Worm (Caenorhabditis elegans): ENCODE measurements around the gene Y116A8C.9.

Gene Y116A8C.9

DNA sequence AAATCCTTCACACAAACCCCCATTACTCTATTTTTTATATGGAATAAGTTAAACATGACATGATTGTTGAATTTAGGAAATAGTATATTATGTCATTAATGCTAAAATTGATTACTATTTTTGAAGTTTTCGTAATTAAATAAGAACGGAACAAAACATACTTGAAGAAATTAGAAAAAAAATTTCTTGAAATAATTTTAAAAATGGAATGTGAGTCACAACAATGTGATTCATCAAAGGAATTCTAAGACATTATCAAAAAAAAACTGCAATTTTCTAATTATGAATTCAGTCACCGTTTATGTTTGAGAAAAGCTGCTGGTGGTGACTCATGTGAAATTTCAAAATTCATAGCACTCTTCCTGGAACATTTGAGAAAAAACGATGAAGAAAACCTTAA, 41.8 kb upstream of the Y116A8C.9 start, which contains the start of gene nccd-1:
nccd-1 (plus strand) TSS at position 301 of the 400 bp plus-strand sequence.
- no peak for TF ChIP-seq ztf-4 (tag; optimal IDR thresholded peaks at IDR 0.05)
- no peak for TF ChIP-seq egl-27 (tag; optimal IDR thresholded peaks at IDR 0.05)
- no peak for TF ChIP-seq snpc-4 (tag; optimal IDR thresholded peaks at IDR 0.05)
- TF ChIP-seq skn-1 (tag; optimal IDR thresholded peaks at IDR 0.05): no peak
- TF ChIP-seq nhr-237 (tag; optimal IDR thresholded peaks at IDR 0.05): no peak
- no peak for TF ChIP-seq mab-5 (tag; optimal IDR thresholded peaks at IDR 0.05)
- no peak for TF ChIP-seq nhr-25 (tag; optimal IDR thresholded peaks at IDR 0.05)
- TF ChIP-seq alr-1 (tag; optimal IDR thresholded peaks at IDR 0.05): no peak
- TF ChIP-seq unc-55 (GFP tag; optimal IDR thresholded peaks at IDR 0.05): no peak
- no peak for TF ChIP-seq nhr-10 (tag; optimal IDR thresholded peaks at IDR 0.05)
- no peak for TF ChIP-seq sma-9 (GFP tag; optimal IDR thresholded peaks at IDR 0.05)
- no peak for TF ChIP-seq sma-9 (tag; optimal IDR thresholded peaks at IDR 0.05)
- no peak for TF ChIP-seq F13H6.1 (tag; optimal IDR thresholded peaks at IDR 0.05)
- TF ChIP-seq ceh-16 (tag; optimal IDR thresholded peaks at IDR 0.05): no peak
- no peak for TF ChIP-seq lin-11 (tag; optimal IDR thresholded peaks at IDR 0.05)
- no peak for TF ChIP-seq mdl-1 (tag; optimal IDR thresholded peaks at IDR 0.05)

DNA sequence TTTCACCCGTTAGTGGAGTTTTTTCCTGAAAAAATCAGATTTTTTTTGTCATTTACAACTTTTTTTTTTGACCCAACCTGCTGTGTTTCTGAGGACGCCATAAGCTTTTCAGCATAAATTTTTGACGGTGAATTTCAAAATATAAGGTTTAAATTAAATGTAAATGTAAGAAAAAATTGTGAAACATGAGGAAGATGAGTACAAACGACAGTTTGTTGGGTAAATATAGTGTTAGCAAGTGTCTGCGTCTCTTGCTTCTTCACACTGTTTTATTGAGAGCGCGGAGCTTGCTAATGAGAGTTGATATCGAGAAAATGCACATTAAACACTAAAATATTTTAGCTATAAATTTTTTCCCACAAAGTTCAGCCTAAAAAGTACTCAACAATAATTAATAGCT, 23.8 kb upstream of the Y116A8C.9 start, which contains the start of gene rom-3:
rom-3 (minus strand) TSS at position 101 of the 400 bp plus-strand sequence.
- TF ChIP-seq aly-2 (tag; optimal IDR thresholded peaks at IDR 0.05): no peak
- no peak for TF ChIP-seq blmp-1 (tag; optimal IDR thresholded peaks at IDR 0.05; ENCODE audit: insufficient read depth)
- no peak for TF ChIP-seq nhr-6 (tag; optimal IDR thresholded peaks at IDR 0.05)
- no peak for TF ChIP-seq lin-11 (tag; optimal IDR thresholded peaks at IDR 0.05)
- no peak for TF ChIP-seq elt-3 (tag; optimal IDR thresholded peaks at IDR 0.05)
- TF ChIP-seq mab-5 (tag; optimal IDR thresholded peaks at IDR 0.05): no peak
- no peak for TF ChIP-seq ceh-16 (tag; optimal IDR thresholded peaks at IDR 0.05)
- no peak for TF ChIP-seq elt-1 (tag; optimal IDR thresholded peaks at IDR 0.05)
- no peak for TF ChIP-seq unc-62 (GFP tag; optimal IDR thresholded peaks at IDR 0.05)
- TF ChIP-seq nhr-21 (tag; optimal IDR thresholded peaks at IDR 0.05): no peak
- TF ChIP-seq lsy-2 (tag; optimal IDR thresholded peaks at IDR 0.05): no peak
- TF ChIP-seq sma-9 (GFP tag; optimal IDR thresholded peaks at IDR 0.05): no peak
- no peak for TF ChIP-seq sma-9 (tag; optimal IDR thresholded peaks at IDR 0.05)
- no peak for TF ChIP-seq sma-3 (GFP tag; optimal IDR thresholded peaks at IDR 0.05)

DNA sequence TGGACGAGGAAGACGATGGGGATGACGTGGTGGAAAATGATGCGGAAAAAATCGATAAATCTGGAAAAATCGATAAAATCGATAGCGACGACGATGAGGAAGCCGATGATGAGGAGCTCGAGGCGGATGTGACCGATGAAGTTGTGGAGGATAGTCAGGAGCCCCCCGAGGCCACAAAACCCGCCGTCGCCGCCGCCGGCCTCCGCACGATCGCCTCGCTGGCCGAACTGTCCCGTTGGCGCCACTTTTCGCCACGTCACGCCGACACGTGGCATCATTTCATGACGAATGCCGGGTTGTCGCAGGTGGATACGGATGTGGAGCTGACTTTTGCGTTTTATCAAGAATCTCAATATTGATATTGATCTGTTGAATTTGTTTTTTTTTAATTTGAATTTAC, 15.8 kb upstream of the Y116A8C.9 start:
- TF ChIP-seq ztf-1 (GFP tag; conservative IDR thresholded peaks at IDR 0.05): no peak
- TF ChIP-seq nhr-6 (tag; optimal IDR thresholded peaks at IDR 0.05): no peak
- no peak for TF ChIP-seq nhr-11 (tag; optimal IDR thresholded peaks at IDR 0.05)
- no peak for TF ChIP-seq unc-62 (GFP tag; optimal IDR thresholded peaks at IDR 0.05)
- TF ChIP-seq mab-5 (tag; optimal IDR thresholded peaks at IDR 0.05): no peak
- no peak for TF ChIP-seq lin-11 (tag; optimal IDR thresholded peaks at IDR 0.05)
- no peak for TF ChIP-seq nhr-77 (tag; optimal IDR thresholded peaks at IDR 0.05)
- TF ChIP-seq crh-2 (tag; optimal IDR thresholded peaks at IDR 0.05): no peak
- TF ChIP-seq nhr-129 (tag; optimal IDR thresholded peaks at IDR 0.05): no peak

DNA sequence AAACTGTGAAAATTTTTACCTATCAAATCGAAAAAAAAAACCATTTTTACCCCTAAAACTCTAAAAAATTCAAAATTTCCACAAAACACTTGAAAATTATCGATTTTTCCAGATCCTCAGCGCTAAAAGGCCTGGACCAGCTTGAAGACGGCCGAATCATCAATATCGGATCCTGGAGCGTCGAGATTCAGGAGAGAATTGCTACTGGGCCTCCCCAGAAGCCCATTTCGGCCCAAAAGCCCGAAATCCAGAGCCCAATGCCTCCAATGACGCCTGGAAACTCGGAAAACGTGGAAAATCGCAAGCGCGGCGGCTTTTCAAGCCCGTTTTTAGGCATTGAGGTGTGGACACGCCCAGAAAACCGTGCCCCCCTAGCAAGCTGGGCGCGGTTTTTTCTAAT, 5.8 kb upstream of the Y116A8C.9 start:
- no peak for TF ChIP-seq sma-3 (GFP tag; optimal IDR thresholded peaks at IDR 0.05)
- no peak for TF ChIP-seq ama-1 (optimal IDR thresholded peaks at IDR 0.05)
- no peak for TF ChIP-seq lin-13 (GFP tag; optimal IDR thresholded peaks at IDR 0.05)
- TF ChIP-seq snpc-4 (tag; optimal IDR thresholded peaks at IDR 0.05): no peak
- no peak for TF ChIP-seq mdl-1 (tag; optimal IDR thresholded peaks at IDR 0.05)
- no peak for TF ChIP-seq lsy-2 (tag; optimal IDR thresholded peaks at IDR 0.05)
- TF ChIP-seq egl-27 (tag; optimal IDR thresholded peaks at IDR 0.05): no peak
- no peak for TF ChIP-seq peb-1 (tag; optimal IDR thresholded peaks at IDR 0.05)
- TF ChIP-seq sma-9 (GFP tag; optimal IDR thresholded peaks at IDR 0.05): no peak
- no peak for TF ChIP-seq sma-9 (tag; optimal IDR thresholded peaks at IDR 0.05)
- TF ChIP-seq nhr-23 (tag; optimal IDR thresholded peaks at IDR 0.05): no peak
- TF ChIP-seq mab-5 (tag; optimal IDR thresholded peaks at IDR 0.05): no peak
- TF ChIP-seq unc-39 (tag; optimal IDR thresholded peaks at IDR 0.05): no peak
- no peak for TF ChIP-seq blmp-1 (tag; optimal IDR thresholded peaks at IDR 0.05; ENCODE audit: insufficient read depth)
- no peak for TF ChIP-seq unc-62 (GFP tag; optimal IDR thresholded peaks at IDR 0.05)

DNA sequence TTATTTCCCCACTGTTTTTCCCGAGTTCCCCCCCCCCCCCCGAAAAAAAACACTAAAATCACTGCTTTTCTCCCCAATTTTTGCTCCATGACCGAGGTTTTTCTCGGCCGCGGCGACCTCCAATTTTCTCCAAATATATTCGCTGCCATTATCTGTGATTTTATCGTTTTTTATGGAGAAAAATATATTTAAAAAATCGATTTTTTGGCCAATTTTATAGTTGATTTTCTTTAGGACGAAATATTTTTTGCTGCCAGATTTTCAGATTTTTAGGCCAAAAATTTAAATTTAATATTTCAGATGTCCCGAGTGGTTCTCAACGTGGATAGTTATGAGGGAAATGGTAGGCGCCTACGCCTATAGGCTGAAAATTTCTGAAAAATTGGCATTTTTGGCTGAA, 3.2 kb upstream of the Y116A8C.9 start, which contains the start of gene rad-54.B:
rad-54.B (plus strand) TSS at position 301 of the 400 bp plus-strand sequence.
- TF ChIP-seq lin-39 (tag; optimal IDR thresholded peaks at IDR 0.05) (no peak), alr-1 (tag; optimal IDR thresholded peaks at IDR 0.05) (no peak), zag-1 (tag; optimal IDR thresholded peaks at IDR 0.05) (no peak), nhr-129 (tag; optimal IDR thresholded peaks at IDR 0.05) (no peak), mdl-1 (tag; optimal IDR thresholded peaks at IDR 0.05) (no peak), F13H6.1 (tag; optimal IDR thresholded peaks at IDR 0.05) (no peak), unc-62 (GFP tag; optimal IDR thresholded peaks at IDR 0.05) (no peak), nhr-12 (tag; optimal IDR thresholded peaks at IDR 0.05) (no peak), nhr-6 (tag; optimal IDR thresholded peaks at IDR 0.05) (no peak), sem-4 (tag; optimal IDR thresholded peaks at IDR 0.05) (no peak), crh-2 (tag; optimal IDR thresholded peaks at IDR 0.05) (no peak), nhr-10 (tag; optimal IDR thresholded peaks at IDR 0.05) (no peak), fos-1 (tag; optimal IDR thresholded peaks at IDR 0.05) (no peak), mab-5 (tag; optimal IDR thresholded peaks at IDR 0.05) (no peak), ama-1 (optimal IDR thresholded peaks at IDR 0.05) (no peak), sma-9 (GFP tag; optimal IDR thresholded peaks at IDR 0.05) (no peak), sma-9 (tag; optimal IDR thresholded peaks at IDR 0.05) (no peak), elt-1 (tag; optimal IDR thresholded peaks at IDR 0.05) (no peak), ceh-82 (tag; optimal IDR thresholded peaks at IDR 0.05) (no peak), ztf-4 (tag; optimal IDR thresholded peaks at IDR 0.05) (no peak)
